Worm (Caenorhabditis elegans) whole organism, mixed stage, embryonic: ENCODE measurements around the gene Y49F6A.5.

ENCODE experiments used
- bed-3 ChIP-seq: fragments of 200-800 bp; sonication (Bioruptor generic); optimal IDR thresholded peaks from 3 replicates; lab custom pipeline; 2018; ENCODE audit warnings: mild to moderate bottlenecking, missing genetic modification characterization, moderate library complexity, missing compliant biosample characterization
- blmp-1 ChIP-seq: fragments of 150-350 bp; optimal IDR thresholded peaks from 2 replicates; lab custom pipeline; 2014; ENCODE audit warnings: missing biosample characterization, missing genetic modification characterization
- ceh-39 ChIP-seq: fragments of 150-350 bp; optimal IDR thresholded peaks from 2 replicates; lab custom pipeline; 2014; ENCODE audit warnings: missing biosample characterization, missing genetic modification characterization
- ceh-43 ChIP-seq: fragments of 200-800 bp; sonication (Bioruptor generic); optimal IDR thresholded peaks from 2 replicates; lab custom pipeline; 2018; ENCODE audit warnings: mild to moderate bottlenecking, missing genetic modification characterization, moderate library complexity, missing compliant biosample characterization
- ces-1 ChIP-seq: fragments of 150-350 bp; optimal IDR thresholded peaks from 2 replicates; lab custom pipeline; 2014; ENCODE audit warnings: missing biosample characterization, missing genetic modification reagents, missing genetic modification characterization
- elt-1 ChIP-seq: sonication (generic microtip); optimal IDR thresholded peaks from 2 replicates; lab custom pipeline; 2017; ENCODE audit warnings: missing genetic modification characterization, mild to moderate bottlenecking, missing compliant biosample characterization, antibody characterized with exemption, moderate library complexity, borderline replicate concordance; ENCODE audit not compliant: insufficient read depth
- elt-3 ChIP-seq: fragments of 150-350 bp; optimal IDR thresholded peaks from 2 replicates; lab custom pipeline; 2014; ENCODE audit warnings: missing biosample characterization, missing genetic modification characterization
- flh-1 ChIP-seq: fragments of 200-800 bp; sonication (Bioruptor generic); optimal IDR thresholded peaks from 2 replicates; lab custom pipeline; 2018; ENCODE audit warnings: mild to moderate bottlenecking, missing genetic modification characterization, moderate library complexity, missing compliant biosample characterization
- ham-2 ChIP-seq: fragments of 200-800 bp; sonication (Bioruptor generic); optimal IDR thresholded peaks from 2 replicates; lab custom pipeline; 2018; ENCODE audit warnings: mild to moderate bottlenecking, missing genetic modification characterization, missing compliant biosample characterization
- hlh-1 ChIP-seq: fragments of 150-350 bp; optimal IDR thresholded peaks from 2 replicates; lab custom pipeline; 2014; ENCODE audit warnings: missing biosample characterization, missing genetic modification reagents, missing genetic modification characterization
- lin-13 ChIP-seq: fragments of 150-350 bp; optimal IDR thresholded peaks from 2 replicates; lab custom pipeline; 2014; ENCODE audit warnings: missing biosample characterization, missing genetic modification characterization
- lin-32 ChIP-seq: fragments of 200-800 bp; sonication (Bioruptor generic); optimal IDR thresholded peaks from 2 replicates; lab custom pipeline; 2018; ENCODE audit warnings: mild to moderate bottlenecking, missing genetic modification characterization, missing compliant biosample characterization
- lsy-2 ChIP-seq: fragments of 150-350 bp; optimal IDR thresholded peaks from 2 replicates; lab custom pipeline; 2014; ENCODE audit warnings: missing biosample characterization, missing genetic modification characterization
- mab-5 ChIP-seq: fragments of 150-350 bp; optimal IDR thresholded peaks from 2 replicates; lab custom pipeline; 2014; ENCODE audit warnings: missing biosample characterization, missing genetic modification characterization
- mep-1 ChIP-seq: fragments of 150-350 bp; optimal IDR thresholded peaks from 2 replicates; lab custom pipeline; 2017; ENCODE audit warnings: missing biosample characterization, missing genetic modification reagents, missing genetic modification characterization, inconsistent platforms
- mls-2 ChIP-seq: sonication (generic microtip); optimal IDR thresholded peaks from 2 replicates; lab custom pipeline; 2016; ENCODE audit warnings: mild to moderate bottlenecking, missing genetic modification characterization, moderate library complexity, missing compliant biosample characterization
- nhr-12 ChIP-seq: fragments of 150-350 bp; optimal IDR thresholded peaks from 2 replicates; lab custom pipeline; 2014; ENCODE audit warnings: missing biosample characterization, missing genetic modification characterization
- nhr-2 ChIP-seq: fragments of 150-350 bp; optimal IDR thresholded peaks from 2 replicates; lab custom pipeline; 2014; ENCODE audit warnings: missing biosample characterization, missing genetic modification characterization
- nhr-237 ChIP-seq: fragments of 150-350 bp; optimal IDR thresholded peaks from 2 replicates; lab custom pipeline; 2014; ENCODE audit warnings: missing biosample characterization, missing genetic modification characterization
- nhr-28 ChIP-seq: fragments of 150-350 bp; optimal IDR thresholded peaks from 2 replicates; lab custom pipeline; 2014; ENCODE audit warnings: missing biosample characterization, missing genetic modification characterization
- nhr-76 ChIP-seq: sonication (generic microtip); optimal IDR thresholded peaks from 2 replicates; lab custom pipeline; 2017; ENCODE audit warnings: missing biosample characterization, missing genetic modification characterization
- pha-4 ChIP-seq: fragments of 150-350 bp; optimal IDR thresholded peaks from 2 replicates; lab custom pipeline; 2018; ENCODE audit warnings: missing biosample characterization, missing genetic modification reagents, missing genetic modification characterization
- sem-2 ChIP-seq: fragments of 200-800 bp; sonication (Bioruptor generic); optimal IDR thresholded peaks from 2 replicates; lab custom pipeline; 2018; ENCODE audit warnings: mild to moderate bottlenecking, missing genetic modification characterization, missing compliant biosample characterization
- snpc-4 ChIP-seq: fragments of 150-350 bp; optimal IDR thresholded peaks from 2 replicates; lab custom pipeline; 2014; ENCODE audit warnings: missing biosample characterization, missing genetic modification characterization
- sptf-1 ChIP-seq: sonication (generic microtip); optimal IDR thresholded peaks from 2 replicates; lab custom pipeline; 2017; ENCODE audit warnings: mild to moderate bottlenecking, missing genetic modification characterization, moderate library complexity, missing compliant biosample characterization
- tbx-8 ChIP-seq: fragments of 200-800 bp; sonication (Bioruptor generic); optimal IDR thresholded peaks from 2 replicates; lab custom pipeline; 2018; ENCODE audit warnings: mild to moderate bottlenecking, missing genetic modification characterization, moderate library complexity, missing compliant biosample characterization
- unc-120 ChIP-seq: sonication (generic microtip); optimal IDR thresholded peaks from 2 replicates; lab custom pipeline; 2017; ENCODE audit warnings: missing genetic modification characterization, missing compliant biosample characterization; ENCODE audit not compliant: poor library complexity, severe bottlenecking
- unc-39 ChIP-seq: fragments of 150-350 bp; optimal IDR thresholded peaks from 2 replicates; lab custom pipeline; 2014; ENCODE audit warnings: missing biosample characterization, missing genetic modification characterization
- unc-62 ChIP-seq: fragments of 150-350 bp; optimal IDR thresholded peaks from 2 replicates; lab custom pipeline; 2014; ENCODE audit warnings: missing biosample characterization, missing genetic modification reagents, missing genetic modification characterization
- zip-8 ChIP-seq: fragments of 150-350 bp; optimal IDR thresholded peaks from 2 replicates; lab custom pipeline; 2014; ENCODE audit warnings: missing biosample characterization, missing genetic modification characterization

The Y49F6A.5 gene

ce11 chrII:3609764-3610163 is at the start of gene Y49F6A.5:
TSS of gene Y49F6A.5 (minus strand) at chrII:3609864.
- TF ChIP-seq ceh-39 (tag; lab: Kevin White, UChicago) (no peak), ceh-43 (GFP tag; lab: Kevin White, UChicago) (no peak), blmp-1 (tag; lab: Kevin White, UChicago) (no peak), mab-5 (no peak), ham-2 (GFP tag; lab: Kevin White, UChicago) (no peak), nhr-28 (tag; lab: Kevin White, UChicago) (no peak), zip-8 (tag; lab: Kevin White, UChicago) (no peak), hlh-1 (tag; lab: Kevin White, UChicago) (no peak), sptf-1 (tag; lab: Kevin White, UChicago) (no peak), nhr-2 (tag; lab: Kevin White, UChicago) (no peak), nhr-12 (no peak), pha-4 (no peak), mep-1 (no peak), lsy-2 (tag; lab: Kevin White, UChicago) (no peak), unc-39 (tag; lab: Kevin White, UChicago) (no peak), lin-13 (tag; lab: Kevin White, UChicago) (no peak), unc-120 (tag; lab: Kevin White, UChicago) (no peak)
- TF ChIP-seq, all 35 proteins: peak for 0

ce11 chrII:3655378-3655777 is 45.7 kb upstream of the Y49F6A.5 start, which contains the start of gene F19B10.5:
TSS of gene F19B10.5 (plus strand) at chrII:3655678.
- TF ChIP-seq nhr-2 (tag; lab: Kevin White, UChicago) (no peak), tbx-8 (GFP tag; lab: Kevin White, UChicago) (no peak), nhr-237 (no peak), lsy-2 (tag; lab: Kevin White, UChicago) (no peak), mls-2 (no peak), elt-1 (no peak), sptf-1 (tag; lab: Kevin White, UChicago) (no peak), zip-8 (tag; lab: Kevin White, UChicago) (no peak), nhr-12 (no peak)

- no peak for TF ChIP-seq sem-2 (GFP tag; lab: Kevin White, UChicago)
- no peak for TF ChIP-seq lin-13 (tag; lab: Kevin White, UChicago)
- no peak for TF ChIP-seq nhr-28 (tag; lab: Kevin White, UChicago)
- TF ChIP-seq ceh-39 (tag; lab: Kevin White, UChicago), result no peak
- no peak for TF ChIP-seq blmp-1 (tag; lab: Kevin White, UChicago)
- no peak for TF ChIP-seq hlh-1 (tag; lab: Kevin White, UChicago)
- TF ChIP-seq elt-1, result no peak
- TF ChIP-seq nhr-237, result no peak
- no peak for TF ChIP-seq ceh-43 (GFP tag; lab: Kevin White, UChicago)
- TF ChIP-seq mls-2, result no peak
- TF ChIP-seq lin-32 (GFP tag; lab: Kevin White, UChicago), result no peak
- TF ChIP-seq mab-5, result no peak
- no peak for TF ChIP-seq zip-8 (tag; lab: Kevin White, UChicago)
- TF ChIP-seq ces-1 (GFP tag; lab: Kevin White, UChicago), result no peak
- TF ChIP-seq sptf-1 (tag; lab: Kevin White, UChicago), result no peak
- no peak for TF ChIP-seq flh-1 (GFP tag; lab: Kevin White, UChicago)
- no peak for TF ChIP-seq pha-4
- TF ChIP-seq nhr-76 (tag; lab: Kevin White, UChicago), result no peak
- no peak for TF ChIP-seq nhr-2 (tag; lab: Kevin White, UChicago)
Measured at ce11 chrII:3647111-3647510, 37.4 kb upstream of the Y49F6A.5 start, which contains the start of gene fbxb-33. TSS of gene fbxb-33 (plus strand) at chrII:3647411.

ce11 chrII:3641197-3641596 is 31.5 kb upstream of the Y49F6A.5 start, which contains the start of gene M151.1:
TSS of gene M151.1 (plus strand) at chrII:3641497.
- no peak for TF ChIP-seq pha-4
- TF ChIP-seq elt-3 (tag; lab: Kevin White, UChicago), result no peak
- TF ChIP-seq mab-5, result no peak
- TF ChIP-seq ces-1 (GFP tag; lab: Kevin White, UChicago), result no peak
- no peak for TF ChIP-seq unc-39 (tag; lab: Kevin White, UChicago)
- TF ChIP-seq mep-1, result no peak
- TF ChIP-seq bed-3, result no peak
- TF ChIP-seq lsy-2 (tag; lab: Kevin White, UChicago), result no peak
- no peak for TF ChIP-seq zip-8 (tag; lab: Kevin White, UChicago)
- TF ChIP-seq unc-62 (GFP tag; lab: Kevin White, UChicago), result no peak
- no peak for TF ChIP-seq nhr-28 (tag; lab: Kevin White, UChicago)
- TF ChIP-seq ceh-39 (tag; lab: Kevin White, UChicago), result no peak
- no peak for TF ChIP-seq hlh-1 (tag; lab: Kevin White, UChicago)
- no peak for TF ChIP-seq nhr-2 (tag; lab: Kevin White, UChicago)
- no peak for TF ChIP-seq lin-13 (tag; lab: Kevin White, UChicago)
- TF ChIP-seq snpc-4 (tag; lab: Kevin White, UChicago), result no peak
- TF ChIP-seq unc-120 (tag; lab: Kevin White, UChicago), result no peak
- TF ChIP-seq flh-1 (GFP tag; lab: Kevin White, UChicago), result no peak
- TF ChIP-seq nhr-76 (tag; lab: Kevin White, UChicago), result no peak
